Fruit fly (Drosophila melanogaster): ENCODE data around the gene CG5068.

dm6 chr3L:8964458-8964857 is 22.1 kb upstream of the CG5068 start, which contains the start of gene ValRS-m:
- TF ChIP-seq CG31627 (GFP tag; optimal IDR thresholded peaks at IDR 0.05) (no peak), Sox102F (GFP tag; optimal IDR thresholded peaks at IDR 0.05) (no peak), Eip93F (GFP tag; optimal IDR thresholded peaks at IDR 0.05) (no peak), achi (GFP tag; optimal IDR thresholded peaks at IDR 0.05) (no peak), Hr38 (GFP tag; optimal IDR thresholded peaks at IDR 0.05) (no peak), Hr4 (GFP tag; optimal IDR thresholded peaks at IDR 0.05) (no peak)

Measured in whole organism, prepupa.